Fruit fly (Drosophila melanogaster): ENCODE results near the gene CG14710.
A peak's percentile ranks its signal among the peaks of the same experiment; 100 is the strongest.

The CG14710 gene

DNA sequence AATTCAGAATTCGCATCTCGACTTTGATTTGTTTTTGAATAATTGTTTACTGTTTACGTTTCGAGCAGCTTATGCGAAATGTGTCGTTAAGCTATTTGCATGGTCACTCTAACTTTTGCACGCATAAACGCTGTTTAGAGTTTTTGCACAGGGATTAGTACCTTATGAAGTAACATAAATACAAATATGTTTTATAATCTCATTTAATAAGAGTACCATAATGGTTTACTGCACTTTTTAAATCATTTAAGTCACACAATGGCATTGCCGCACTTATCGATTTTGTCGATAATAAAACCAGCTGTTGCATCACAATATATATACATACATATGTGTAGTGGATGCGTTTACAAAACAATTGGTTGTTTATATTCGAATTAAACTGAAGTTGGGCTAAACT, 6.7 kb downstream of the CG14710 start, which contains the start of the genes CG6813 and CG18764 (continued):
- peak; percentile 49 for TF ChIP-seq CG13287 (GFP tag; IDR thresholded peaks at IDR 0.05; ENCODE audit: partially characterized antibody)
- no peak for TF ChIP-seq CG7963 (GFP tag; IDR thresholded peaks at IDR 0.05; ENCODE audit: partially characterized antibody)
- TF ChIP-seq Ets65A (GFP tag) = peak; percentile 55
- TF ChIP-seq hbn (GFP tag; IDR thresholded peaks at IDR 0.05; ENCODE audit: partially characterized antibody) = peak; percentile 28; the same call in 1 of the 2 replicates
- no peak for TF ChIP-seq CG12071 (GFP tag; optimal IDR thresholded peaks at IDR 0.05)
- peak; percentile 85 for TF ChIP-seq scrt (GFP tag; optimal IDR thresholded peaks at IDR 0.05)
- peak; percentile 14 for TF ChIP-seq CG34376 (GFP tag; optimal IDR thresholded peaks at IDR 0.05)
- TF ChIP-seq Pdp1 (GFP tag; optimal IDR thresholded peaks at IDR 0.05) = peak in 1 of 2 experiments; percentile 94
- TF ChIP-seq CG32767 (GFP tag; IDR thresholded peaks at IDR 0.05) = no peak
- TF ChIP-seq CG6765 (GFP tag; optimal IDR thresholded peaks at IDR 0.05) = no peak
- TF ChIP-seq CG10654 (GFP tag; optimal IDR thresholded peaks at IDR 0.05) = no peak
- TF ChIP-seq CG10209 (GFP tag; optimal IDR thresholded peaks at IDR 0.05) = no peak
- TF ChIP-seq jumu (GFP tag; optimal IDR thresholded peaks at IDR 0.05) = no peak
- TF ChIP-seq CG2116 (GFP tag; optimal IDR thresholded peaks at IDR 0.05) = peak; percentile 84
- peak; percentile 72 for TF ChIP-seq MBD-R2 (GFP tag; IDR thresholded peaks at IDR 0.05)
- TF ChIP-seq Dp (GFP tag; optimal IDR thresholded peaks at IDR 0.05) = peak; percentile 52
- TF ChIP-seq BEAF-32 (GFP tag; optimal IDR thresholded peaks at IDR 0.05) = peak; percentile 27
- peak; percentile 72 for TF ChIP-seq Med (GFP tag)
- TF ChIP-seq Doc3 (GFP tag; IDR thresholded peaks at IDR 0.05; ENCODE audit: partially characterized antibody) = peak; percentile 26; the same call in 1 of the 3 replicates
- TF ChIP-seq E2f2 (GFP tag; IDR thresholded peaks at IDR 0.05) = peak; percentile 55
- 0 out of 3 replicates have a peak, but pooled peaks have one; percentile 30 for TF ChIP-seq CG6791 (GFP tag; IDR thresholded peaks at IDR 0.05; ENCODE audit: partially characterized antibody)
- TF ChIP-seq Scr (GFP tag; IDR thresholded peaks at IDR 0.05; ENCODE audit: partially characterized antibody) = peak; percentile 56
- peak; percentile 52 for TF ChIP-seq CG14710 (tag; optimal IDR thresholded peaks at IDR 0.05)
- TF ChIP-seq CG4820 (GFP tag; optimal IDR thresholded peaks at IDR 0.05) = peak; percentile 34
- no peak for TF ChIP-seq insv (GFP tag; optimal IDR thresholded peaks at IDR 0.05)
- TF ChIP-seq CG30020 (tag; optimal IDR thresholded peaks at IDR 0.05) = peak; percentile 0
- no peak for TF ChIP-seq btn (GFP tag; optimal IDR thresholded peaks at IDR 0.05)
- TF ChIP-seq CG9437 (GFP tag; optimal IDR thresholded peaks at IDR 0.05) = peak; percentile 97
- TF ChIP-seq chinmo (GFP tag; IDR thresholded peaks at IDR 0.05; ENCODE audit: partially characterized antibody) = peak; percentile 43; the same call in 1 of the 4 replicates
- TF ChIP-seq sna (GFP tag; IDR thresholded peaks at IDR 0.05; ENCODE audit: partially characterized antibody) = peak; percentile 61; the same call in 1 of the 2 replicates
- peak; percentile 7 for TF ChIP-seq Ets97D (GFP tag; optimal IDR thresholded peaks at IDR 0.05)
- TF ChIP-seq CG6654 (GFP tag; optimal IDR thresholded peaks at IDR 0.05) = no peak
- TF ChIP-seq CG11695 (GFP tag; IDR thresholded peaks at IDR 0.05) = no peak
- peak; percentile 41 for TF ChIP-seq Myb (GFP tag; optimal IDR thresholded peaks at IDR 0.05)
- TF ChIP-seq pzg (GFP tag; optimal IDR thresholded peaks at IDR 0.05) = peak; percentile 38
- peak; percentile 21 to 82 for TF ChIP-seq crp (GFP tag; optimal IDR thresholded peaks at IDR 0.05)

DNA sequence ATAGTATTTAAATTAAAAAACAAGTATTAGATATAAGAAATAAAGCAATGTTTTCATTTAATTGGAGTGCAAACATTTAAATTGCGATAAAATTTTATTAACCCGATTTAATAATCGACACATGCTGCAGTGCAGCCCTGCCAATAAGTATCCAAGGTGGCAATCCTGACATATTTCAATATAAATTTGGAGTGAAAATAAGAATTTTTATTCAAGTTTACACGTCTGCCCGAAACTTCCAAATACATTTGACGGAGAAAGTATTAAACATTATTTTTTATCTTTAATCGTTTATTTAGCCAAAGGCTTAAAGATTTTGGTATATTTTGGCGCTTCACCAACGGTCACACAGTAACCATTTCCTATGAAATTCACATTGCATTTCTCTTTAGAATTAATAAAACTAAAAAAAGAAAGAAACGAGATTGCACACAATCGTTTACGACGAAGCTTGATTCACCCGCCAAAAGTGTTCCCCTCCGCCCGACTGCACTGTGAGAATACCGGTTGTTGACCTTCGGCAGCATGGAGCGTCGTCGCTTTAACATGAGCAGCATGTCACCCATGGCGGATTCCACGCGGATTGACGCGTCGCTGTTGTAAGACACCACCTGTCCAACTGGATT, 8.6 kb downstream of the CG14710 start, which contains the start of gene CG14712:
CG14712 (plus strand) TSS at position 344 of the 626 bp plus-strand sequence.
- TF ChIP-seq toy (GFP tag; IDR thresholded peaks at IDR 0.05) (no peak), Lim3 (GFP tag; IDR thresholded peaks at IDR 0.05) (no peak), dati (GFP tag; IDR thresholded peaks at IDR 0.05) (no peak), CG17361 (GFP tag; IDR thresholded peaks at IDR 0.05) (no peak), CG10366 (GFP tag; IDR thresholded peaks at IDR 0.05) (no peak), HHEX (GFP tag; optimal IDR thresholded peaks at IDR 0.05) (no peak), CG17568 (GFP tag; optimal IDR thresholded peaks at IDR 0.05) (no peak), wor (GFP tag; IDR thresholded peaks at IDR 0.05) (no peak), tio (GFP tag; optimal IDR thresholded peaks at IDR 0.05) (no peak), CG3838 (GFP tag; optimal IDR thresholded peaks at IDR 0.05) (no peak), tin (GFP tag; optimal IDR thresholded peaks at IDR 0.05) (no peak), fd102C (GFP tag; optimal IDR thresholded peaks at IDR 0.05) (no peak), CG15601 (tag; optimal IDR thresholded peaks at IDR 0.05) (no peak), CG12071 (GFP tag; optimal IDR thresholded peaks at IDR 0.05) (no peak), CG13424 (tag; optimal IDR thresholded peaks at IDR 0.05) (no peak)
